Worm (Caenorhabditis elegans) whole organism, midembryonic: Measurements from ENCODE around the gene spp-10.

ENCODE experiments used
- T22C8.4 ChIP-seq: fragments of 200-800 bp; sonication (Bioruptor generic); IDR thresholded peaks from 2 replicates; pipeline ENCODE4 v1.3.6; 2022; ENCODE audit warnings: missing genetic modification characterization, missing compliant biosample characterization
- cog-1 ChIP-seq: sonication (generic microtip); optimal IDR thresholded peaks from 2 replicates; lab custom pipeline; 2016; ENCODE audit warnings: missing genetic modification characterization, missing compliant biosample characterization
- flt-1 ChIP-seq: fragments of 200-800 bp; sonication (Bioruptor generic); IDR thresholded peaks from 2 replicates; pipeline ENCODE4 v1.3.6; 2022; ENCODE audit warnings: missing genetic modification characterization, missing compliant biosample characterization
- klf-2 ChIP-seq: fragments of 200-800 bp; sonication (Bioruptor generic); conservative IDR thresholded peaks from 2 replicates; pipeline ENCODE4 v1.3.6; 2022; ENCODE audit warnings: missing genetic modification reagents, missing genetic modification characterization, missing compliant biosample characterization
- med-1 ChIP-seq: sonication (generic microtip); optimal IDR thresholded peaks from 2 replicates; lab custom pipeline; 2017; ENCODE audit warnings: missing genetic modification characterization, mild to moderate bottlenecking, missing compliant biosample characterization, antibody characterized with exemption, missing genetic modification reagents; ENCODE audit not compliant: insufficient read depth
- ref-1 ChIP-seq: fragments of 200-800 bp; sonication (Bioruptor generic); conservative IDR thresholded peaks from 2 replicates; pipeline ENCODE4 v1.3.6; 2022; ENCODE audit warnings: missing genetic modification reagents, missing genetic modification characterization, missing compliant biosample characterization
- tab-1 ChIP-seq: fragments of 200-800 bp; sonication (Bioruptor generic); IDR thresholded peaks from 2 replicates; pipeline ENCODE4 v1.3.6; 2022; ENCODE audit warnings: missing genetic modification characterization, missing compliant biosample characterization
- ztf-23 ChIP-seq: fragments of 200-800 bp; sonication (Bioruptor generic); IDR thresholded peaks from 2 replicates; pipeline ENCODE4 v1.3.6; 2022; ENCODE audit warnings: missing genetic modification reagents, missing genetic modification characterization, missing compliant biosample characterization
- ztf-29 ChIP-seq: fragments of 200-800 bp; sonication (Bioruptor generic); IDR thresholded peaks from 2 replicates; pipeline ENCODE4 v1.3.6; 2022; ENCODE audit warnings: missing genetic modification reagents, missing genetic modification characterization, missing compliant biosample characterization

Gene spp-10

ce11 chrIV:8454076-8454475 is 22.9 kb upstream of the spp-10 start:
- TF ChIP-seq ztf-23 (GFP tag; lab: Robert Waterston, UW) (no peak), ztf-29 (GFP tag; lab: Robert Waterston, UW) (no peak), flt-1 (GFP tag; lab: Robert Waterston, UW) (no peak)

- TF ChIP-seq T22C8.4 (GFP tag; lab: Robert Waterston, UW) (no peak), med-1 (GFP tag; lab: Kevin White, UChicago) (no peak), tab-1 (GFP tag; lab: Robert Waterston, UW) (no peak), ztf-23 (GFP tag; lab: Robert Waterston, UW) (no peak), ztf-29 (GFP tag; lab: Robert Waterston, UW) (no peak), cog-1 (tag; lab: Kevin White, UChicago) (no peak), ref-1 (no peak), klf-2 (GFP tag; lab: Robert Waterston, UW) (no peak), flt-1 (GFP tag; lab: Robert Waterston, UW) (no peak)
These were observed 20.1 kb upstream of the spp-10 start, which contains the start of gene syx-4 for ce11 chrIV:8456899-8457298. TSS of gene syx-4 (plus strand) at chrIV:8457280.

ce11 chrIV:8460208-8460607 is 16.8 kb upstream of the spp-10 start, which contains the start of gene ant-1.4:
TSS of gene ant-1.4 (minus strand) at chrIV:8460308.
- TF ChIP-seq cog-1 (tag; lab: Kevin White, UChicago), result no peak
- no peak for TF ChIP-seq flt-1 (GFP tag; lab: Robert Waterston, UW)
- TF ChIP-seq ref-1, result no peak
- TF ChIP-seq med-1 (GFP tag; lab: Kevin White, UChicago), result no peak
- TF ChIP-seq T22C8.4 (GFP tag; lab: Robert Waterston, UW), result no peak
- TF ChIP-seq tab-1 (GFP tag; lab: Robert Waterston, UW), result no peak
- TF ChIP-seq ztf-23 (GFP tag; lab: Robert Waterston, UW), result no peak
- TF ChIP-seq ztf-29 (GFP tag; lab: Robert Waterston, UW), result no peak
- no peak for TF ChIP-seq klf-2 (GFP tag; lab: Robert Waterston, UW)

- TF ChIP-seq cog-1 (tag; lab: Kevin White, UChicago), result no peak
- TF ChIP-seq med-1 (GFP tag; lab: Kevin White, UChicago), result no peak
- TF ChIP-seq ref-1, result no peak
- TF ChIP-seq klf-2 (GFP tag; lab: Robert Waterston, UW), result no peak
- TF ChIP-seq tab-1 (GFP tag; lab: Robert Waterston, UW), result no peak
- TF ChIP-seq ztf-23 (GFP tag; lab: Robert Waterston, UW), result no peak
- no peak for TF ChIP-seq flt-1 (GFP tag; lab: Robert Waterston, UW)
- no peak for TF ChIP-seq ztf-29 (GFP tag; lab: Robert Waterston, UW)
- no peak for TF ChIP-seq T22C8.4 (GFP tag; lab: Robert Waterston, UW)
These were observed 15.8 kb upstream of the spp-10 start for ce11 chrIV:8461177-8461576.

- TF ChIP-seq ztf-29 (GFP tag; lab: Robert Waterston, UW) (no peak), T22C8.4 (GFP tag; lab: Robert Waterston, UW) (no peak), flt-1 (GFP tag; lab: Robert Waterston, UW) (no peak), ref-1 (no peak), tab-1 (GFP tag; lab: Robert Waterston, UW) (no peak), ztf-23 (GFP tag; lab: Robert Waterston, UW) (no peak), med-1 (GFP tag; lab: Kevin White, UChicago) (no peak), klf-2 (GFP tag; lab: Robert Waterston, UW) (no peak), cog-1 (tag; lab: Kevin White, UChicago) (no peak)
These were observed 14.6 kb upstream of the spp-10 start for ce11 chrIV:8462376-8462775.

ce11 chrIV:8463069-8463468 is 13.9 kb upstream of the spp-10 start:
- TF ChIP-seq med-1 (GFP tag; lab: Kevin White, UChicago) (no peak), ztf-29 (GFP tag; lab: Robert Waterston, UW) (no peak), klf-2 (GFP tag; lab: Robert Waterston, UW) (no peak), cog-1 (tag; lab: Kevin White, UChicago) (no peak), tab-1 (GFP tag; lab: Robert Waterston, UW) (no peak), ref-1 (no peak), flt-1 (GFP tag; lab: Robert Waterston, UW) (no peak), T22C8.4 (GFP tag; lab: Robert Waterston, UW) (no peak), ztf-23 (GFP tag; lab: Robert Waterston, UW) (no peak)

- TF ChIP-seq ztf-29 (GFP tag; lab: Robert Waterston, UW), result no peak
- no peak for TF ChIP-seq ref-1
- TF ChIP-seq klf-2 (GFP tag; lab: Robert Waterston, UW), result no peak
- no peak for TF ChIP-seq med-1 (GFP tag; lab: Kevin White, UChicago)
- no peak for TF ChIP-seq T22C8.4 (GFP tag; lab: Robert Waterston, UW)
- TF ChIP-seq cog-1 (tag; lab: Kevin White, UChicago), result no peak
- no peak for TF ChIP-seq flt-1 (GFP tag; lab: Robert Waterston, UW)
- TF ChIP-seq ztf-23 (GFP tag; lab: Robert Waterston, UW), result no peak
- no peak for TF ChIP-seq tab-1 (GFP tag; lab: Robert Waterston, UW)
These were observed 13.3 kb upstream of the spp-10 start, which contains the start of gene str-176 for ce11 chrIV:8463716-8464115. TSS of gene str-176 (minus strand) at chrIV:8463816.

- TF ChIP-seq flt-1 (GFP tag; lab: Robert Waterston, UW) (no peak), T22C8.4 (GFP tag; lab: Robert Waterston, UW) (no peak), med-1 (GFP tag; lab: Kevin White, UChicago) (no peak), ztf-23 (GFP tag; lab: Robert Waterston, UW) (no peak), ztf-29 (GFP tag; lab: Robert Waterston, UW) (no peak), ref-1 (no peak), klf-2 (GFP tag; lab: Robert Waterston, UW) (no peak), tab-1 (GFP tag; lab: Robert Waterston, UW) (no peak), cog-1 (tag; lab: Kevin White, UChicago) (no peak)
These were observed 12.8 kb upstream of the spp-10 start for ce11 chrIV:8464187-8464586.

- TF ChIP-seq cog-1 (tag; lab: Kevin White, UChicago), result no peak
- no peak for TF ChIP-seq flt-1 (GFP tag; lab: Robert Waterston, UW)
- no peak for TF ChIP-seq ztf-29 (GFP tag; lab: Robert Waterston, UW)
- no peak for TF ChIP-seq tab-1 (GFP tag; lab: Robert Waterston, UW)
- TF ChIP-seq T22C8.4 (GFP tag; lab: Robert Waterston, UW), result no peak
- TF ChIP-seq med-1 (GFP tag; lab: Kevin White, UChicago), result no peak
- no peak for TF ChIP-seq ztf-23 (GFP tag; lab: Robert Waterston, UW)
- TF ChIP-seq klf-2 (GFP tag; lab: Robert Waterston, UW), result no peak
- TF ChIP-seq ref-1, result no peak
These were observed 4.5 kb upstream of the spp-10 start, which contains the start of gene oat-1 for ce11 chrIV:8472493-8472892. TSS of gene oat-1 (minus strand) at chrIV:8472593.
